Worm (Caenorhabditis elegans): Measurements from ENCODE around the gene mdt-30.

- TF ChIP-seq nhr-28 (tag; optimal IDR thresholded peaks at IDR 0.05) (no peak), zag-1 (tag; optimal IDR thresholded peaks at IDR 0.05) (no peak), mdl-1 (tag; optimal IDR thresholded peaks at IDR 0.05) (no peak), fkh-10 (GFP tag; optimal IDR thresholded peaks at IDR 0.05) (no peak), elt-3 (tag; optimal IDR thresholded peaks at IDR 0.05) (no peak), lir-3 (tag; optimal IDR thresholded peaks at IDR 0.05; ENCODE audit: poor library complexity) (no peak), skn-1 (tag; optimal IDR thresholded peaks at IDR 0.05) (no peak), nhr-77 (tag; optimal IDR thresholded peaks at IDR 0.05) (no peak), ceh-88 (GFP tag; IDR thresholded peaks at IDR 0.05) (no peak), unc-62 (GFP tag; optimal IDR thresholded peaks at IDR 0.05) (no peak), ama-1 (optimal IDR thresholded peaks at IDR 0.05) (no peak), nhr-237 (tag; optimal IDR thresholded peaks at IDR 0.05) (no peak), aly-2 (tag; optimal IDR thresholded peaks at IDR 0.05) (no peak), pag-3 (tag; optimal IDR thresholded peaks at IDR 0.05; ENCODE audit: borderline replicate concordance, insufficient read depth) (no peak)
These were observed 3.1 kb upstream of the mdt-30 start, which contains the start of gene F44B9.9 for ce11 chrIII:8030963-8031362.

Data from whole organism, L1 larva.